Worm (Caenorhabditis elegans) whole organism, L3 larva: ENCODE results near the gene str-33.

Experiments used
- R02D3.7 ChIP-seq: fragments of 150-350 bp; optimal IDR thresholded peaks from 2 replicates; lab custom pipeline; 2014; ENCODE audit warnings: missing biosample characterization, missing genetic modification characterization
- lin-39 ChIP-seq: fragments of 150-350 bp; optimal IDR thresholded peaks from 2 replicates; lab custom pipeline; 2018; ENCODE audit warnings: missing biosample characterization, missing genetic modification reagents, missing genetic modification characterization
- nhr-12 ChIP-seq: fragments of 150-350 bp; optimal IDR thresholded peaks from 2 replicates; lab custom pipeline; 2014; ENCODE audit warnings: missing biosample characterization, missing genetic modification characterization
- nhr-237 ChIP-seq: fragments of 150-350 bp; optimal IDR thresholded peaks from 2 replicates; lab custom pipeline; 2014; ENCODE audit warnings: missing biosample characterization, missing genetic modification characterization
- tbx-2 ChIP-seq: sonication (generic microtip); optimal IDR thresholded peaks from 2 replicates; lab custom pipeline; 2016; ENCODE audit warnings: mild to moderate bottlenecking, missing genetic modification characterization, missing compliant biosample characterization
- ztf-11 ChIP-seq: fragments of 150-350 bp; optimal IDR thresholded peaks from 2 replicates; lab custom pipeline; 2014; ENCODE audit warnings: missing biosample characterization, missing genetic modification characterization

DNA sequence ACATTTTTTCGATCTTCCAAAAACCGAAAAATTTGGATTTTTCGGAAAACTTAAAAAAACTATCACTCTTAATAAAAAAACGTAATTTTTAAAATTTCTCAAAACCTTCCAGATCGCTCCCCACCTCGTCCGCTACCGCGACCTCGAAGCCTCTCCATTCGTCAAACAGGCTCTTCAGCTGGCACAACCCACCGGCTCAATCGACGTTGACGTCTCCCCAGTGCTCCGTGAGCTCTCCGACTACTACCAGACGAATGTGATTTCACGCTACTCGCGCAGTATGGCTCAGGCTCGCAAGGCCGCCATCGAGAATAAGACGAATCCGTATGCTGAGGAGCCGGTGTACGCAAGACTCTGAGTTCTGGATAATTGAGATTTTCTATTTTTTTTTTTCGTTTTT is 22.0 kb upstream of the str-33 start:
- TF ChIP-seq nhr-12 = no peak
- no peak for TF ChIP-seq lin-39
- TF ChIP-seq nhr-237 = no peak
- no peak for TF ChIP-seq ztf-11 (tag; lab: Kevin White, UChicago)
- no peak for TF ChIP-seq R02D3.7 (tag; lab: Kevin White, UChicago)
- no peak for TF ChIP-seq tbx-2
